Fruit fly (Drosophila melanogaster) whole organism: ENCODE data around the gene CG1636.

Source experiments
- EcR ChIP-seq, 2 experiments: fragments of >200 bp; optimal IDR thresholded peaks; 2 replicates each; lab custom pipeline; 2017; ENCODE audit warnings: missing biosample characterization in 2 of 2, missing genetic modification characterization in 2 of 2, missing genetic modification reagents in 2 of 2

Gene CG1636

DNA sequence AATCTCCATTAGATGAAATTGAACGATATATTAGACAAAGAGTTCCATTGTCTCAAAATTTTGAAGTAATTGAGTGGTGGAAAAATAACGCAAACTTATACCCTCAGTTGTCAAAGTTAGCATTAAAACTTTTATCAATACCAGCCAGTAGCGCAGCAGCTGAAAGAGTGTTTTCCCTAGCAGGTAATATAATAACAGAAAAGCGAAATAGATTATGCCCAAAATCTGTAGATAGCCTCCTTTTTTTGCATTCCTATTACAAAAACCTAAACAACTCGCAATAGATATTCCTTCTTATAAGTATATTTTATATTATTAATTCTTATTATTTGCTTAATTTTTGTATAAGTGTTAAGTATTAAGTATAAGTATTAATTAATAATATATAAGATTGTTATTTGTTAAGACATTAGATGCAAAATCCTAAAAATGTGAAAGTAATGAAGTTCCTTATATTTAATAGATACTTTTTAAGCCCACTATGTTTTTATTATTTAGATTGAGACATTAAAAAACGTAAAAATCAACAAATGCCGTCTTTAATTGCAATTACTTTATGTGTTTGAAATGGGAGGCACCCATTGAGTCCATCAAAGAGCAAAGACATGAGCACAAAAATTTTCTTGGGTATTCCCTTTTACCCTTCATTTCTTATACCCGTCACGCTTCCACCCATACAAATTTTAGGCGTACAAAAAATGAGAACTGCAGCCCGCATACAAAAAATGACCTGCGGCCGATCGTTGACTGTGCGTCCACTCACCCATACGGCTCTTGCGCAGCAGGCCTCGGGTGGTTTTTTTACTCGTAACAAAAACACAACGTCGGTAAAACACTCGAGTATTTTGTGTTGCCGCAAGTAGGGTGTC, 22.4 kb downstream of the CG1636 start:
- peak in 1 of 2 experiments; percentile 47 for TF ChIP-seq EcR (GFP tag; optimal IDR thresholded peaks at IDR 0.05; lab: Kevin White, UChicago)
